Fruit fly (Drosophila melanogaster): Measurements from ENCODE around the gene Ncoa6.

Gene Ncoa6

DNA sequence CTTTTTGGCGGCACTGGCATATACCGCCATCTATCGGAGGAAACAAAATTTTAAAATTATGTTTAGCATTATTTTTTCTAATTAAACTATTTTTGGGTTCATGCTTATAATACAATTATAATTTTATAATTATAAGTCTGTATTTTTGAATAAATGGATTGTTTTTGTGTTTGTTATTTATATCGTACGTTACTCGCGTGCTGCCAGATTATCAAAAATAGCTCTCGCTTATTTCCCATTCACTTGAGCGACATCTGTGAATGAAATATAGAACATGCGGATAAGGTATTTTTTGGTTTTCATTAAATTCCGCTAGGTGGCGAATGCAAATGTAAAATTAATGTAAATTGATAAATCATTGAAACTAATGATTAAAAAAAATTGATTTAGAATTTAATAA lies 39.4 kb upstream of the Ncoa6 start (continued):
- no peak for TF ChIP-seq C15 (GFP tag; IDR thresholded peaks at IDR 0.05)
- peak; percentile 26 for TF ChIP-seq Sox100B (GFP tag; optimal IDR thresholded peaks at IDR 0.05)
- no peak for TF ChIP-seq Meics (GFP tag; optimal IDR thresholded peaks at IDR 0.05)
- no peak for TF ChIP-seq sr (GFP tag; IDR thresholded peaks at IDR 0.05)
- TF ChIP-seq Hand (GFP tag; optimal IDR thresholded peaks at IDR 0.05), result no peak
- TF ChIP-seq CG9817 (tag; optimal IDR thresholded peaks at IDR 0.05), result peak; percentile 33
- no peak for TF ChIP-seq wor (GFP tag; IDR thresholded peaks at IDR 0.05)
- no peak for TF ChIP-seq CG14441 (GFP tag; IDR thresholded peaks at IDR 0.05)
- peak; percentile 33; the same call in 1 of the 2 replicates for TF ChIP-seq CG9932 (GFP tag; IDR thresholded peaks at IDR 0.05)
- no peak for TF ChIP-seq CG7963 (GFP tag; IDR thresholded peaks at IDR 0.05; ENCODE audit: partially characterized antibody)
- no peak for TF ChIP-seq CG10462 (GFP tag; optimal IDR thresholded peaks at IDR 0.05)
- no peak for TF ChIP-seq NK7.1 (GFP tag; optimal IDR thresholded peaks at IDR 0.05)
- TF ChIP-seq Max (GFP tag; optimal IDR thresholded peaks at IDR 0.05), result peak; percentile 5
- no peak for TF ChIP-seq CG33213 (GFP tag; optimal IDR thresholded peaks at IDR 0.05)
- TF ChIP-seq H15 (GFP tag; IDR thresholded peaks at IDR 0.05), result peak; percentile 24; the same call in 1 of the 3 replicates
- no peak for TF ChIP-seq CG31365 (tag; optimal IDR thresholded peaks at IDR 0.05)
- TF ChIP-seq prd (optimal IDR thresholded peaks at IDR 0.05), result no peak
- peak; percentile 19; the same call in 1 of the 3 replicates for TF ChIP-seq prd (GFP tag; IDR thresholded peaks at IDR 0.05)
- peak; percentile 35 for TF ChIP-seq Myb (GFP tag; optimal IDR thresholded peaks at IDR 0.05)
- no peak for TF ChIP-seq Atf-2 (GFP tag; optimal IDR thresholded peaks at IDR 0.05)
- no peak for TF ChIP-seq CG3838 (GFP tag; optimal IDR thresholded peaks at IDR 0.05)
- TF ChIP-seq CG4424 (GFP tag; optimal IDR thresholded peaks at IDR 0.05), result peak; percentile 0
- no peak for TF ChIP-seq Camta (GFP tag; optimal IDR thresholded peaks at IDR 0.05)
- TF ChIP-seq CG6791 (GFP tag; IDR thresholded peaks at IDR 0.05; ENCODE audit: partially characterized antibody), result no peak
- TF ChIP-seq stwl (tag; optimal IDR thresholded peaks at IDR 0.05), result peak; percentile 26
- 0 out of 2 replicates have a peak, but pooled peaks have one; percentile 14 for TF ChIP-seq CG11085 (GFP tag; IDR thresholded peaks at IDR 0.05)
- TF ChIP-seq CG1647 (GFP tag; optimal IDR thresholded peaks at IDR 0.05), result no peak
- no peak for TF ChIP-seq CG34422 (GFP tag; IDR thresholded peaks at IDR 0.05)
- TF ChIP-seq HLH3B (GFP tag; IDR thresholded peaks at IDR 0.05), result 0 out of 2 replicates have a peak, but pooled peaks have one; percentile 9
- no peak for TF ChIP-seq chn (GFP tag; optimal IDR thresholded peaks at IDR 0.05)
- no peak for TF ChIP-seq crol (GFP tag; IDR thresholded peaks at IDR 0.05)
- TF ChIP-seq run (tag; optimal IDR thresholded peaks at IDR 0.05), result no peak
- TF ChIP-seq fd3F (GFP tag; optimal IDR thresholded peaks at IDR 0.05), result peak; percentile 1
- no peak for TF ChIP-seq CG16815 (GFP tag; optimal IDR thresholded peaks at IDR 0.05)
- TF ChIP-seq btn (GFP tag; optimal IDR thresholded peaks at IDR 0.05), result no peak
- no peak for TF ChIP-seq gro (GFP tag; optimal IDR thresholded peaks at IDR 0.05)
- no peak for TF ChIP-seq Pdp1 (GFP tag; optimal IDR thresholded peaks at IDR 0.05)
- TF ChIP-seq CG7987 (GFP tag; optimal IDR thresholded peaks at IDR 0.05), result no peak
- no peak for TF ChIP-seq CG13296 (GFP tag; optimal IDR thresholded peaks at IDR 0.05)
- peak in 1 of 2 experiments; percentile 54 for TF ChIP-seq insv (GFP tag; optimal IDR thresholded peaks at IDR 0.05)
- no peak for TF ChIP-seq tup (GFP tag; optimal IDR thresholded peaks at IDR 0.05)
- TF ChIP-seq CG17802 (tag; optimal IDR thresholded peaks at IDR 0.05), result no peak
- TF ChIP-seq cg (GFP tag; optimal IDR thresholded peaks at IDR 0.05), result no peak
- no peak for TF ChIP-seq Spps (tag; optimal IDR thresholded peaks at IDR 0.05)
- peak; percentile 42 for TF ChIP-seq CG30403 (GFP tag; optimal IDR thresholded peaks at IDR 0.05)
- TF ChIP-seq CG18262 (tag; optimal IDR thresholded peaks at IDR 0.05), result peak; percentile 51
- no peak for TF ChIP-seq CG10654 (GFP tag; optimal IDR thresholded peaks at IDR 0.05)
- TF ChIP-seq CG12744 (GFP tag; optimal IDR thresholded peaks at IDR 0.05), result no peak
- no peak for TF ChIP-seq nau (GFP tag; optimal IDR thresholded peaks at IDR 0.05)
- TF ChIP-seq CG17328 (GFP tag; IDR thresholded peaks at IDR 0.05), result no peak
- TF ChIP-seq CG7745 (tag; optimal IDR thresholded peaks at IDR 0.05), result no peak
- TF ChIP-seq Fer2 (tag; optimal IDR thresholded peaks at IDR 0.05), result no peak

Data from whole organism, embryonic.